Worm (Caenorhabditis elegans): ENCODE measurements around the gene fbxa-189.

- TF ChIP-seq ama-1 (optimal IDR thresholded peaks at IDR 0.05) = no peak
- TF ChIP-seq F13C5.2 (tag; optimal IDR thresholded peaks at IDR 0.05) = no peak
- no peak for TF ChIP-seq B0310.2 (tag; optimal IDR thresholded peaks at IDR 0.05)
- TF ChIP-seq pes-1 (GFP tag; IDR thresholded peaks at IDR 0.05) = no peak
- no peak for TF ChIP-seq ceh-13 (GFP tag; optimal IDR thresholded peaks at IDR 0.05)
- no peak for TF ChIP-seq hmbx-1 (tag; optimal IDR thresholded peaks at IDR 0.05)
- TF ChIP-seq tbx-11 (GFP tag; IDR thresholded peaks at IDR 0.05) = no peak
- TF ChIP-seq scrt-1 (GFP tag; IDR thresholded peaks at IDR 0.05) = no peak
- no peak for TF ChIP-seq hmg-4 (GFP tag; optimal IDR thresholded peaks at IDR 0.05)
- no peak for TF ChIP-seq ets-7 (tag; optimal IDR thresholded peaks at IDR 0.05)
- no peak for TF ChIP-seq ceh-36 (tag; optimal IDR thresholded peaks at IDR 0.05)
Measured at ce11 chrV:17296443-17296842, 48.6 kb upstream of the fbxa-189 start.

All from whole organism, early embryonic.